Fruit fly (Drosophila melanogaster) whole organism, embryonic: ENCODE measurements around the gene scrt.

Source experiments
- CG12769 ChIP-seq: fragments of 200-800 bp; sonication (Bioruptor generic); optimal IDR thresholded peaks from 2 replicates; lab custom pipeline; 2019; ENCODE audit warnings: missing biosample characterization, mild to moderate bottlenecking, missing genetic modification characterization, moderate library complexity
- CG14050 ChIP-seq: fragments of 200-800 bp; sonication (Bioruptor generic); IDR thresholded peaks from 3 replicates; pipeline ENCODE4 v1.3.6; 2022; ENCODE audit warnings: missing biosample characterization, missing genetic modification characterization
- CG14441 ChIP-seq: fragments of 200-800 bp; sonication (Bioruptor generic); IDR thresholded peaks from 2 replicates; pipeline ENCODE4 v1.3.6; 2022; ENCODE audit warnings: missing biosample characterization, missing genetic modification characterization
- CG15479 ChIP-seq: fragments of 200-800 bp; sonication (Bioruptor generic); optimal IDR thresholded peaks from 3 replicates; lab custom pipeline; 2019; ENCODE audit warnings: missing biosample characterization, mild to moderate bottlenecking, missing genetic modification characterization, moderate library complexity
- CG15514 ChIP-seq: fragments of 200-800 bp; sonication (Bioruptor generic); optimal IDR thresholded peaks from 3 replicates; lab custom pipeline; 2017; ENCODE audit warnings: missing biosample characterization, missing genetic modification characterization, mild to moderate bottlenecking, moderate library complexity, missing genetic modification reagents
- CG17612 ChIP-seq: fragments of 200-800 bp; sonication (Bioruptor generic); IDR thresholded peaks from 2 replicates; pipeline ENCODE4 v1.3.6; 2022; ENCODE audit warnings: missing biosample characterization, missing genetic modification characterization
- CG17829 ChIP-seq: fragments of 200-800 bp; optimal IDR thresholded peaks from 2 replicates; lab custom pipeline; 2019; ENCODE audit warnings: missing biosample characterization, mild to moderate bottlenecking, missing genetic modification characterization, moderate library complexity
- CG2889 ChIP-seq: fragments of 200-800 bp; sonication (Bioruptor generic); IDR thresholded peaks from 3 replicates; pipeline ENCODE4 v1.3.6; 2022; ENCODE audit warnings: missing biosample characterization, missing genetic modification characterization
- CG3065 ChIP-seq: fragments of 200-800 bp; sonication (Bioruptor generic); optimal IDR thresholded peaks from 2 replicates; lab custom pipeline; 2016; ENCODE audit warnings: missing biosample characterization, missing genetic modification characterization
- CG34224 ChIP-seq: fragments of 200-800 bp; sonication (Bioruptor generic); IDR thresholded peaks from 3 replicates; pipeline ENCODE4 v1.3.6; 2022; ENCODE audit warnings: missing biosample characterization, missing genetic modification characterization; ENCODE audit not compliant: partially characterized antibody
- CG3995 ChIP-seq: fragments of 200-800 bp; sonication (Bioruptor generic); optimal IDR thresholded peaks from 3 replicates; lab custom pipeline; 2016; ENCODE audit warnings: missing biosample characterization, missing genetic modification characterization
- CG4360 ChIP-seq: fragments of 200-800 bp; sonication (Bioruptor generic); IDR thresholded peaks from 2 replicates; pipeline ENCODE4 v1.3.6; 2022; ENCODE audit warnings: missing biosample characterization, missing genetic modification characterization
- CG43689 ChIP-seq: fragments of 200-800 bp; sonication (Bioruptor generic); IDR thresholded peaks from 2 replicates; pipeline ENCODE4 v1.3.6; 2022; ENCODE audit warnings: missing biosample characterization, missing genetic modification characterization
- CG4424 ChIP-seq: fragments of 200-800 bp; sonication (Bioruptor generic); optimal IDR thresholded peaks from 3 replicates; lab custom pipeline; 2016; ENCODE audit warnings: missing biosample characterization, missing genetic modification characterization
- CG6175 ChIP-seq: fragments of 200-800 bp; sonication (Bioruptor generic); IDR thresholded peaks from 3 replicates; pipeline ENCODE4 v1.3.6; 2022; ENCODE audit warnings: missing biosample characterization, missing genetic modification characterization
- CG6654 ChIP-seq: fragments of 200-800 bp; sonication (Bioruptor generic); optimal IDR thresholded peaks from 2 replicates; lab custom pipeline; 2017; ENCODE audit warnings: missing biosample characterization, mild to moderate bottlenecking, missing genetic modification characterization
- CG8290 ChIP-seq, 3 experiments: fragments of 200-800 bp; sonication (Bioruptor generic); optimal IDR thresholded peaks; 2 replicates each; lab custom pipeline; 2016 to 2019; ENCODE audit warnings: missing biosample characterization in 3 of 3, missing genetic modification characterization in 3 of 3, mild to moderate bottlenecking in 2 of 3, moderate library complexity in 1 of 3
- Chrac-16 ChIP-seq: fragments of 200-800 bp; sonication (Bioruptor generic); optimal IDR thresholded peaks from 3 replicates; lab custom pipeline; 2016; ENCODE audit warnings: missing biosample characterization, missing genetic modification characterization
- D19A ChIP-seq: fragments of 200-800 bp; optimal IDR thresholded peaks from 3 replicates; lab custom pipeline; 2019; ENCODE audit warnings: missing biosample characterization, mild to moderate bottlenecking, missing genetic modification characterization, moderate library complexity
- Drgx ChIP-seq: fragments of 200-800 bp; sonication (Bioruptor generic); IDR thresholded peaks from 2 replicates; pipeline ENCODE4 v1.3.6; 2022; ENCODE audit warnings: missing biosample characterization, missing genetic modification characterization
- Eip74EF ChIP-seq, 2 experiments: fragments of 200-800 bp in 1 of 2; fragments of >200 bp in 1 of 2; sonication (Bioruptor generic) in 1 of 2; optimal IDR thresholded peaks; 2 replicates each; lab custom pipeline; 2017 to 2019; ENCODE audit warnings: missing biosample characterization in 2 of 2, missing genetic modification characterization in 2 of 2, mild to moderate bottlenecking in 1 of 2, moderate library complexity in 1 of 2
- Elba2 ChIP-seq: fragments of 200-800 bp; sonication (Bioruptor generic); optimal IDR thresholded peaks from 3 replicates; lab custom pipeline; 2016; ENCODE audit warnings: missing biosample characterization, missing genetic modification characterization
- H15 ChIP-seq: fragments of 200-800 bp; sonication (Bioruptor generic); IDR thresholded peaks from 3 replicates; pipeline ENCODE4 v1.3.6; 2022; ENCODE audit warnings: missing biosample characterization, missing genetic modification characterization
- HLHmδ ChIP-seq: fragments of 200-800 bp; sonication (Bioruptor generic); optimal IDR thresholded peaks from 2 replicates; lab custom pipeline; 2018; ENCODE audit warnings: missing biosample characterization, mild to moderate bottlenecking, missing genetic modification characterization, moderate library complexity
- Lim3 ChIP-seq: fragments of 200-800 bp; sonication (Bioruptor generic); IDR thresholded peaks from 2 replicates; pipeline ENCODE4 v1.3.6; 2022; ENCODE audit warnings: missing biosample characterization, missing genetic modification characterization
- NfI ChIP-seq: fragments of 200-800 bp; sonication (Bioruptor generic); optimal IDR thresholded peaks from 3 replicates; lab custom pipeline; 2018; ENCODE audit warnings: missing biosample characterization, mild to moderate bottlenecking, missing genetic modification characterization, moderate library complexity
- Optix ChIP-seq: fragments of 200-800 bp; sonication (Bioruptor generic); IDR thresholded peaks from 3 replicates; pipeline ENCODE4 v1.3.6; 2022; ENCODE audit warnings: missing biosample characterization, missing genetic modification characterization
- Ptx1 ChIP-seq: fragments of 200-800 bp; sonication (Bioruptor generic); IDR thresholded peaks from 2 replicates; pipeline ENCODE4 v1.3.6; 2022; ENCODE audit warnings: missing biosample characterization, missing genetic modification characterization
- Sin3A ChIP-seq: fragments of >200 bp; optimal IDR thresholded peaks from 2 replicates; lab custom pipeline; 2018
- Sry-δ ChIP-seq: fragments of 200-800 bp; sonication (Bioruptor generic); optimal IDR thresholded peaks from 2 replicates; lab custom pipeline; 2016; ENCODE audit warnings: missing biosample characterization, missing genetic modification characterization
- Tbp ChIP-seq: fragments of >200 bp; optimal IDR thresholded peaks from 2 replicates; lab custom pipeline; 2018; ENCODE audit warnings: missing biosample characterization, missing genetic modification characterization
- amos ChIP-seq: fragments of 200-800 bp; sonication (Bioruptor generic); IDR thresholded peaks from 2 replicates; pipeline ENCODE4 v1.3.6; 2022; ENCODE audit warnings: missing biosample characterization, missing genetic modification characterization; ENCODE audit not compliant: partially characterized antibody
- crp ChIP-seq, 2 experiments: fragments of 200-800 bp; sonication (Bioruptor generic); optimal IDR thresholded peaks; 2 replicates in 1 of 2; 3 replicates in 1 of 2; lab custom pipeline; 2017; ENCODE audit warnings: missing biosample characterization in 2 of 2, missing genetic modification characterization in 2 of 2, mild to moderate bottlenecking in 1 of 2, moderate library complexity in 1 of 2
- dysf ChIP-seq: fragments of 200-800 bp; sonication (Bioruptor generic); IDR thresholded peaks from 3 replicates; pipeline ENCODE4 v1.3.6; 2022; ENCODE audit warnings: missing biosample characterization, missing genetic modification characterization
- emc ChIP-seq: fragments of 200-800 bp; sonication (Bioruptor generic); optimal IDR thresholded peaks from 2 replicates; lab custom pipeline; 2016; ENCODE audit warnings: missing biosample characterization, missing genetic modification characterization
- fd64A ChIP-seq: fragments of 200-800 bp; sonication (Bioruptor generic); optimal IDR thresholded peaks from 3 replicates; lab custom pipeline; 2018; ENCODE audit warnings: missing biosample characterization, mild to moderate bottlenecking, missing genetic modification characterization
- gem ChIP-seq: fragments of 200-800 bp; sonication (Bioruptor generic); optimal IDR thresholded peaks from 2 replicates; lab custom pipeline; 2019; ENCODE audit warnings: missing biosample characterization, mild to moderate bottlenecking, missing genetic modification characterization, moderate library complexity
- hb ChIP-seq: fragments of 200-800 bp; sonication (Bioruptor generic); IDR thresholded peaks from 3 replicates; pipeline ENCODE4 v1.3.6; 2022; ENCODE audit warnings: missing biosample characterization, missing genetic modification characterization; ENCODE audit not compliant: partially characterized antibody
- knrl ChIP-seq: fragments of 200-800 bp; sonication (Bioruptor generic); IDR thresholded peaks from 3 replicates; pipeline ENCODE4 v1.3.6; 2022; ENCODE audit warnings: missing biosample characterization, missing genetic modification characterization; ENCODE audit not compliant: partially characterized antibody
- lilli ChIP-seq: fragments of 200-800 bp; sonication (Bioruptor generic); optimal IDR thresholded peaks from 3 replicates; lab custom pipeline; 2016; ENCODE audit warnings: missing biosample characterization, missing genetic modification characterization
- nau ChIP-seq: fragments of 200-800 bp; sonication (Bioruptor generic); optimal IDR thresholded peaks from 3 replicates; lab custom pipeline; 2017; ENCODE audit warnings: missing biosample characterization, mild to moderate bottlenecking, missing genetic modification characterization, missing genetic modification reagents
- odd ChIP-seq: fragments of 200-800 bp; sonication (Bioruptor generic); optimal IDR thresholded peaks from 2 replicates; lab custom pipeline; 2017; ENCODE audit warnings: missing biosample characterization, mild to moderate bottlenecking, missing genetic modification characterization
- pan ChIP-seq, 4 experiments: fragments of >200 bp in 3 of 4; fragments of 200-800 bp in 1 of 4; sonication (Bioruptor generic) in 1 of 4; optimal IDR thresholded peaks in 3 of 4; IDR thresholded peaks in 1 of 4; 2 replicates each; pipeline versions ENCODE4 v1.3.6 to Lab custom; 2017 to 2022; ENCODE audit warnings: missing biosample characterization in 2 of 4, missing genetic modification characterization in 2 of 4, mixed read lengths in 1 of 4
- sc ChIP-seq, 3 experiments: fragments of >200 bp in 2 of 3; fragments of 200-800 bp in 1 of 3; sonication (Bioruptor generic) in 1 of 3; optimal IDR thresholded peaks; 2 replicates in 2 of 3; 3 replicates in 1 of 3; lab custom pipeline; 2017; ENCODE audit warnings: mild to moderate bottlenecking in 1 of 3, missing biosample characterization in 1 of 3, missing genetic modification characterization in 1 of 3, missing genetic modification reagents in 1 of 3
- sens ChIP-seq: fragments of 200-800 bp; sonication (Bioruptor generic); peaks from one replicate; lab custom pipeline; 2016; ENCODE audit warnings: missing biosample characterization, missing genetic modification characterization
- tap ChIP-seq: fragments of 200-800 bp; optimal IDR thresholded peaks from 3 replicates; lab custom pipeline; 2019; ENCODE audit warnings: missing biosample characterization, mild to moderate bottlenecking, missing genetic modification characterization, moderate library complexity
- tin ChIP-seq: fragments of 200-800 bp; sonication (Bioruptor generic); optimal IDR thresholded peaks from 3 replicates; lab custom pipeline; 2016; ENCODE audit warnings: missing biosample characterization, missing genetic modification characterization
- tio ChIP-seq: fragments of 200-800 bp; sonication (Bioruptor generic); optimal IDR thresholded peaks from 2 replicates; lab custom pipeline; 2017; ENCODE audit warnings: missing biosample characterization, missing genetic modification characterization, inconsistent platforms
- tx ChIP-seq: fragments of 200-800 bp; sonication (Bioruptor generic); optimal IDR thresholded peaks from 2 replicates; lab custom pipeline; 2016; ENCODE audit warnings: missing biosample characterization, missing genetic modification characterization

The scrt gene

dm6 chr3L:4016754-4017153 lies 33.1 kb downstream of the scrt start (continued):
- TF ChIP-seq lilli (GFP tag; lab: Kevin White, UChicago) = peak; percentile 51
- peak; percentile 79 for TF ChIP-seq CG17829 (tag; lab: Kevin White, UChicago)
- peak; percentile 18 for TF ChIP-seq tap (tag; lab: Kevin White, UChicago)
- no peak for TF ChIP-seq Tbp (GFP tag; lab: Kevin White, UChicago)
- peak; percentile 97 for TF ChIP-seq sens
- TF ChIP-seq CG4360 (GFP tag; lab: Robert Waterston, UW) = 0 out of 2 replicates have a peak, but pooled peaks have one; percentile 35
- peak; percentile 68 for TF ChIP-seq dysf (GFP tag; lab: Robert Waterston, UW)
- TF ChIP-seq CG3065 = no peak
- TF ChIP-seq CG12769 (tag; lab: Kevin White, UChicago) = peak; percentile 43
- TF ChIP-seq nau (GFP tag; lab: Kevin White, UChicago) = no peak
- no peak for TF ChIP-seq emc
- TF ChIP-seq Chrac-16 (GFP tag; lab: Kevin White, UChicago) = peak; percentile 75
- TF ChIP-seq CG14050 (GFP tag; lab: Robert Waterston, UW) = no peak
- TF ChIP-seq H15 = peak; percentile 58; the same call in 1 of the 3 replicates
- TF ChIP-seq CG2889 (GFP tag; lab: Robert Waterston, UW) = 0 out of 3 replicates have a peak, but pooled peaks have one; percentile 34
- TF ChIP-seq CG8290 (GFP tag; optimal IDR thresholded peaks at IDR 0.05; lab: Kevin White, UChicago) = peak; percentile 46
- peak in 1 of 2 experiments; percentile 67 for TF ChIP-seq CG8290 (tag; optimal IDR thresholded peaks at IDR 0.05; lab: Kevin White, UChicago)
- peak; percentile 44 for TF ChIP-seq NfI (GFP tag; lab: Kevin White, UChicago)
- no peak for TF ChIP-seq CG15514
- peak; percentile 51 for TF ChIP-seq D19A (tag; lab: Kevin White, UChicago)
- peak; percentile 53 for TF ChIP-seq Drgx
- no peak for TF ChIP-seq HLHmδ (GFP tag; lab: Kevin White, UChicago)
- TF ChIP-seq CG34224 (GFP tag; lab: Robert Waterston, UW) = no peak
- peak; percentile 35 for TF ChIP-seq tio
- no peak for TF ChIP-seq Sin3A (lab: Kevin White, UChicago)
- no peak for TF ChIP-seq hb (GFP tag; lab: Robert Waterston, UW)
- TF ChIP-seq crp (GFP tag; optimal IDR thresholded peaks at IDR 0.05; lab: Kevin White, UChicago) = no peak
- peak; percentile 72 for TF ChIP-seq gem (tag; lab: Kevin White, UChicago)
- TF ChIP-seq Optix (GFP tag; lab: Robert Waterston, UW) = peak; percentile 81; the same call in 2 of the 3 replicates
- peak; percentile 60; the same call in 1 of the 2 replicates for TF ChIP-seq CG14441 (GFP tag; lab: Robert Waterston, UW)
- TF ChIP-seq CG3995 = no peak
- TF ChIP-seq sc (optimal IDR thresholded peaks at IDR 0.05; lab: Kevin White, UChicago) = no peak
- TF ChIP-seq sc (GFP tag; optimal IDR thresholded peaks at IDR 0.05; lab: Kevin White, UChicago) = peak; percentile 67
- peak; percentile 53 for TF ChIP-seq Ptx1 (GFP tag; lab: Robert Waterston, UW)
- no peak for TF ChIP-seq CG43689 (GFP tag; lab: Robert Waterston, UW)
- TF ChIP-seq CG15479 = no peak
- TF ChIP-seq knrl (GFP tag; lab: Robert Waterston, UW) = no peak
- peak; percentile 42 for TF ChIP-seq Elba2
- TF ChIP-seq odd = no peak
- no peak for TF ChIP-seq pan (optimal IDR thresholded peaks at IDR 0.05; lab: Kevin White, UChicago)
- peak in 1 of 2 experiments; percentile 71 for TF ChIP-seq pan (GFP tag; optimal IDR thresholded peaks at IDR 0.05 in 1 of 2, IDR thresholded peaks at IDR 0.05 in 1 of 2)
- TF ChIP-seq tin = peak; percentile 81
- no peak for TF ChIP-seq CG6175 (GFP tag; lab: Robert Waterston, UW)
- no peak for TF ChIP-seq Lim3 (GFP tag; lab: Robert Waterston, UW)
- peak; percentile 74 for TF ChIP-seq CG4424 (GFP tag; lab: Kevin White, UChicago)
- peak; percentile 39 for TF ChIP-seq CG6654
- TF ChIP-seq Eip74EF (GFP tag; optimal IDR thresholded peaks at IDR 0.05; lab: Kevin White, UChicago) = no peak
- no peak for TF ChIP-seq amos (GFP tag; lab: Robert Waterston, UW)
- TF ChIP-seq tx (GFP tag; lab: Kevin White, UChicago) = peak; percentile 21
- no peak for TF ChIP-seq CG17612 (GFP tag; lab: Robert Waterston, UW)
- peak; percentile 71 for TF ChIP-seq fd64A (GFP tag; lab: Kevin White, UChicago)
- TF ChIP-seq Sry-δ (GFP tag; lab: Kevin White, UChicago) = no peak
